Worm (Caenorhabditis elegans) whole organism, L4 larva: ENCODE results near the gene nhr-70.

Source experiments
- D1046.2 ChIP-seq: fragments of 200-800 bp; sonication (Bioruptor generic); IDR thresholded peaks from 2 replicates; pipeline ENCODE4 v1.3.6; 2022; ENCODE audit warnings: missing genetic modification characterization, missing compliant biosample characterization
- F49E8.2 ChIP-seq: sonication (generic microtip); optimal IDR thresholded peaks from 2 replicates; lab custom pipeline; 2016; ENCODE audit warnings: missing compliant biosample characterization, mild to moderate bottlenecking, missing genetic modification characterization, borderline replicate concordance
- T20F7.1 ChIP-seq: fragments of 200-800 bp; sonication (Bioruptor generic); optimal IDR thresholded peaks from 2 replicates; lab custom pipeline; 2018; ENCODE audit warnings: mild to moderate bottlenecking, missing genetic modification characterization, missing compliant biosample characterization
- Y48G9A.11 ChIP-seq: fragments of 200-800 bp; sonication (Bioruptor generic); IDR thresholded peaks from 2 replicates; pipeline ENCODE4 v1.3.6; 2022; ENCODE audit warnings: missing genetic modification reagents, missing genetic modification characterization, missing compliant biosample characterization
- ZK546.5 ChIP-seq, 2 experiments: sonication (generic microtip); optimal IDR thresholded peaks; 2 replicates each; lab custom pipeline; 2017; ENCODE audit warnings: missing biosample characterization in 2 of 2, missing genetic modification characterization in 2 of 2
- aha-1 ChIP-seq: fragments of 150-350 bp; peaks from one replicate; lab custom pipeline; 2014; ENCODE audit warnings: missing biosample characterization, missing genetic modification characterization
- ama-1 ChIP-seq: fragments of 150-350 bp; optimal IDR thresholded peaks from 2 replicates; lab custom pipeline; 2014; ENCODE audit warnings: inconsistent platforms, mixed read lengths
- ceh-28 ChIP-seq: fragments of 150-350 bp; optimal IDR thresholded peaks from 2 replicates; lab custom pipeline; 2014; ENCODE audit warnings: missing biosample characterization, missing genetic modification reagents, missing genetic modification characterization
- dmd-9 ChIP-seq: fragments of 200-800 bp; sonication (Bioruptor generic); IDR thresholded peaks from 2 replicates; pipeline ENCODE4 v1.3.6; 2022; ENCODE audit warnings: missing genetic modification reagents, missing genetic modification characterization, missing compliant biosample characterization
- dve-1 ChIP-seq: sonication (generic microtip); optimal IDR thresholded peaks from 2 replicates; lab custom pipeline; 2017; ENCODE audit warnings: antibody characterized with exemption, mild to moderate bottlenecking, missing genetic modification characterization, missing compliant biosample characterization; ENCODE audit not compliant: insufficient read depth
- hif-1 ChIP-seq, 2 experiments: sonication (generic microtip); optimal IDR thresholded peaks; 2 replicates each; lab custom pipeline; 2016 to 2017; ENCODE audit warnings: missing compliant biosample characterization in 2 of 2, missing genetic modification characterization in 2 of 2, missing genetic modification reagents in 2 of 2, missing genotype in 2 of 2, mild to moderate bottlenecking in 1 of 2
- hlh-30 ChIP-seq: sonication (generic microtip); optimal IDR thresholded peaks from 2 replicates; lab custom pipeline; 2017; ENCODE audit warnings: antibody characterized with exemption, mild to moderate bottlenecking, missing genetic modification characterization, missing compliant biosample characterization; ENCODE audit not compliant: insufficient read depth
- jun-1 ChIP-seq: fragments of 150-350 bp; optimal IDR thresholded peaks from 2 replicates; lab custom pipeline; 2014; ENCODE audit warnings: missing biosample characterization, missing genetic modification reagents, missing genetic modification characterization
- lin-13 ChIP-seq: fragments of 150-350 bp; optimal IDR thresholded peaks from 2 replicates; lab custom pipeline; 2014; ENCODE audit warnings: missing biosample characterization, missing genetic modification reagents, missing genetic modification characterization
- lin-15B ChIP-seq: fragments of 150-350 bp; sonication (generic microtip); optimal IDR thresholded peaks from 3 replicates; lab custom pipeline; 2014; ENCODE audit warnings: missing biosample characterization, missing genetic modification characterization
- lin-29 ChIP-seq: fragments of 200-800 bp; sonication (Bioruptor generic); IDR thresholded peaks from 2 replicates; pipeline ENCODE4 v1.3.6; 2022; ENCODE audit warnings: missing genetic modification reagents, missing genetic modification characterization, missing compliant biosample characterization
- mdt-29 ChIP-seq: fragments of 200-800 bp; sonication (Bioruptor generic); IDR thresholded peaks from 2 replicates; pipeline ENCODE4 v1.3.6; 2022; ENCODE audit warnings: missing genetic modification reagents, missing genetic modification characterization, missing compliant biosample characterization
- mep-1 ChIP-seq: fragments of 150-350 bp; sonication (generic microtip); optimal IDR thresholded peaks from 3 replicates; lab custom pipeline; 2014; ENCODE audit warnings: missing biosample characterization, missing genetic modification characterization
- mes-2 ChIP-seq: sonication (generic microtip); optimal IDR thresholded peaks from 2 replicates; lab custom pipeline; 2016; ENCODE audit warnings: missing genotype, mild to moderate bottlenecking, missing genetic modification characterization, missing compliant biosample characterization; ENCODE audit not compliant: poor library complexity, severe bottlenecking
- nhr-25 ChIP-seq: sonication (generic microtip); optimal IDR thresholded peaks from 2 replicates; lab custom pipeline; 2017; ENCODE audit warnings: missing genetic modification characterization, mild to moderate bottlenecking, missing compliant biosample characterization, antibody characterized with exemption, moderate library complexity, borderline replicate concordance; ENCODE audit not compliant: insufficient read depth
- nhr-28 ChIP-seq: fragments of 150-350 bp; optimal IDR thresholded peaks from 2 replicates; lab custom pipeline; 2014; ENCODE audit warnings: missing biosample characterization, missing genetic modification characterization
- skn-1 ChIP-seq: fragments of 150-350 bp; optimal IDR thresholded peaks from 2 replicates; lab custom pipeline; 2014; ENCODE audit warnings: missing biosample characterization, missing genetic modification characterization
- snpc-1.2 ChIP-seq: fragments of 200-800 bp; sonication (Bioruptor generic); IDR thresholded peaks from 2 replicates; pipeline ENCODE4 v1.3.6; 2022; ENCODE audit warnings: missing genetic modification reagents, missing genetic modification characterization, missing compliant biosample characterization
- unc-39 ChIP-seq: sonication (generic microtip); optimal IDR thresholded peaks from 2 replicates; lab custom pipeline; 2017; ENCODE audit warnings: missing biosample characterization, missing genetic modification characterization
- unc-62 ChIP-seq, 3 experiments: fragments of 150-350 bp in 1 of 3; sonication (generic microtip); optimal IDR thresholded peaks in 2 of 3; peaks in 1 of 3; 1 replicate in 1 of 3; 2 replicates in 2 of 3; lab custom pipeline; 2014 to 2017; ENCODE audit warnings: missing biosample characterization in 3 of 3, missing genetic modification characterization in 3 of 3, missing genetic modification reagents in 3 of 3, missing genotype in 1 of 3
- vab-7 ChIP-seq: fragments of 200-800 bp; sonication (Bioruptor generic); IDR thresholded peaks from 2 replicates; pipeline ENCODE4 v1.3.6; 2022; ENCODE audit warnings: missing genetic modification reagents, missing genetic modification characterization, missing compliant biosample characterization
- zag-1 ChIP-seq: fragments of 150-350 bp; optimal IDR thresholded peaks from 2 replicates; lab custom pipeline; 2014; ENCODE audit warnings: missing biosample characterization, missing genetic modification characterization
- zfp-3 ChIP-seq: fragments of 200-800 bp; sonication (Bioruptor generic); conservative IDR thresholded peaks from 2 replicates; pipeline ENCODE4 v1.3.6; 2022; ENCODE audit warnings: missing genetic modification reagents, missing genetic modification characterization, missing compliant biosample characterization
- zip-11 ChIP-seq: fragments of 200-800 bp; sonication (Bioruptor generic); IDR thresholded peaks from 2 replicates; pipeline ENCODE4 v1.3.6; 2022; ENCODE audit warnings: missing genetic modification characterization, missing compliant biosample characterization
- ztf-11 ChIP-seq: fragments of 150-350 bp; optimal IDR thresholded peaks from 2 replicates; lab custom pipeline; 2014; ENCODE audit warnings: missing biosample characterization, missing genetic modification characterization
- ztf-7 ChIP-seq: fragments of 150-350 bp; optimal IDR thresholded peaks from 2 replicates; lab custom pipeline; 2014; ENCODE audit warnings: missing biosample characterization, missing genetic modification characterization

nhr-70 gene

DNA sequence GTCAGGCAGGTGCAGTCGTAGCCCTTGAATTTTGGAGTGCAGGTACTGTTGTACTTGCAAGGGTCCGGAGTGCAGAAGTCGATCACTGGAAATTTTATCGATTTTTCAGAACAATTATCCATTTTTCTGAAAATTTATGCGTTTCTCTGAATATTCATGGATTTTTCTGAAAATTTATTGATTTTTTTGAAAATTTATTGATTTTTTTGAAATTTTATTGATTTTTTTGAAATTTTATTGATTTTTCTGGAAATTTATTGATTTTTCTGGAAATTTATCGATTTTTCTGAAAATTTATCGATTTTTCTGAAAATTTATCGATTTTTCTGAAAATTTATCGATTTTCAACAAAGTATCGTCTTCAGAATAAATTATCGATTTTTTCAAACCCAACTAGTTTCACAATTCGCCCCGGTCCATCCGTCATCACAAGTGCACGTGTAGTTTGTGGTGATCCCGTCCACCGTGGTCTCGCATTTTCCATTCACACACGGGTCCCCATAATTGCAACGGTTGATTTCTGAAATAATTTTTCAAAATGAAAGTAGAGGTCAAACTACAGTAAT is 15.7 kb downstream of the nhr-70 start:
- TF ChIP-seq ceh-28 (peak; percentile 87), ztf-11 (tag; lab: Kevin White, UChicago) (no peak)
- TF ChIP-seq, all 104 proteins: peak for 1

ce11 chrV:18636248-18636647 is 19.9 kb downstream of the nhr-70 start, which contains the start of gene egas-3:
egas-3 (minus strand) TSS chrV:18636348.
- TF ChIP-seq zip-11 (GFP tag; lab: Robert Waterston, UW): no peak
- TF ChIP-seq jun-1 (tag; lab: Kevin White, UChicago): no peak
- TF ChIP-seq vab-7 (GFP tag; lab: Robert Waterston, UW): no peak
- no peak for TF ChIP-seq mes-2 (tag; lab: Kevin White, UChicago)
- TF ChIP-seq hlh-30 (tag; lab: Kevin White, UChicago): no peak
- TF ChIP-seq ZK546.5 (tag; optimal IDR thresholded peaks at IDR 0.05; lab: Kevin White, UChicago): no peak
- TF ChIP-seq dve-1 (tag; lab: Kevin White, UChicago): no peak
- no peak for TF ChIP-seq lin-29
- TF ChIP-seq F49E8.2 (tag; lab: Kevin White, UChicago): no peak
- no peak for TF ChIP-seq dmd-9 (GFP tag; lab: Robert Waterston, UW)
- no peak for TF ChIP-seq unc-39 (tag; lab: Kevin White, UChicago)
- TF ChIP-seq Y48G9A.11 (GFP tag; lab: Robert Waterston, UW): no peak
- no peak for TF ChIP-seq lin-15B (tag; lab: Kevin White, UChicago)
- TF ChIP-seq skn-1 (tag; lab: Kevin White, UChicago): no peak

- TF ChIP-seq lin-13 (GFP tag; lab: Kevin White, UChicago): no peak
- no peak for TF ChIP-seq hif-1 (tag; optimal IDR thresholded peaks at IDR 0.05; lab: Kevin White, UChicago)
- TF ChIP-seq nhr-28 (tag; lab: Kevin White, UChicago): peak; percentile 8
- TF ChIP-seq ama-1: peak; percentile 85
- TF ChIP-seq mdt-29 (GFP tag; lab: Robert Waterston, UW): peak; percentile 33; the same call in 1 of the 2 replicates
- peak in 1 of 2 experiments; percentile 72 for TF ChIP-seq unc-62 (GFP tag; optimal IDR thresholded peaks at IDR 0.05 in 1 of 2; lab: Kevin White, UChicago)
- TF ChIP-seq unc-62 (tag; optimal IDR thresholded peaks at IDR 0.05; lab: Kevin White, UChicago): no peak
- TF ChIP-seq mep-1 (tag; lab: Kevin White, UChicago): peak; percentile 31
- peak; percentile 58 for TF ChIP-seq nhr-25 (tag; lab: Kevin White, UChicago)
- no peak for TF ChIP-seq snpc-1.2 (GFP tag; lab: Robert Waterston, UW)
- peak; percentile 18 for TF ChIP-seq aha-1 (tag; lab: Kevin White, UChicago)
- TF ChIP-seq ztf-7 (tag; lab: Kevin White, UChicago): no peak
Measured at ce11 chrV:18637544-18638366, 21.4 kb downstream of the nhr-70 start.

ce11 chrV:18638367-18638873 is 22.0 kb downstream of the nhr-70 start, which contains the start of gene col-42:
col-42 (plus strand) TSS chrV:18638484.
- TF ChIP-seq nhr-25 (tag; lab: Kevin White, UChicago) (peak; percentile 11), mes-2 (tag; lab: Kevin White, UChicago) (no peak), T20F7.1 (GFP tag; lab: Kevin White, UChicago) (no peak), ama-1 (peak; percentile 38), skn-1 (tag; lab: Kevin White, UChicago) (no peak), zag-1 (tag; lab: Kevin White, UChicago) (no peak), D1046.2 (GFP tag; lab: Robert Waterston, UW) (0 out of 2 replicates have a peak, but pooled peaks have one; percentile 10), dmd-9 (GFP tag; lab: Robert Waterston, UW) (no peak), zfp-3 (peak; percentile 14; the same call in 1 of the 2 replicates)
